Fruit fly (Drosophila melanogaster) whole organism, embryonic: ENCODE measurements around the gene Ankle2.

Experiments used
- Ada2b ChIP-seq: fragments of 200-800 bp; sonication (Bioruptor generic); IDR thresholded peaks from 2 replicates; pipeline ENCODE4 v1.3.6; 2022; ENCODE audit warnings: missing biosample characterization, missing genetic modification characterization
- Atf3 ChIP-seq: fragments of 200-800 bp; sonication (Bioruptor generic); optimal IDR thresholded peaks from 3 replicates; lab custom pipeline; 2016; ENCODE audit warnings: missing biosample characterization, missing genetic modification characterization
- CG10462 ChIP-seq: fragments of 200-800 bp; sonication (Bioruptor generic); optimal IDR thresholded peaks from 2 replicates; lab custom pipeline; 2016; ENCODE audit warnings: missing biosample characterization, missing genetic modification characterization
- CG11093 ChIP-seq: fragments of 200-800 bp; sonication (Bioruptor generic); IDR thresholded peaks from 3 replicates; pipeline ENCODE4 v1.3.6; 2022; ENCODE audit warnings: missing biosample characterization, missing genetic modification characterization
- CG1529 ChIP-seq: fragments of 200-800 bp; sonication (Bioruptor generic); optimal IDR thresholded peaks from 3 replicates; lab custom pipeline; 2018; ENCODE audit warnings: missing biosample characterization, missing genetic modification characterization
- CG15479 ChIP-seq: fragments of 200-800 bp; sonication (Bioruptor generic); optimal IDR thresholded peaks from 3 replicates; lab custom pipeline; 2019; ENCODE audit warnings: missing biosample characterization, mild to moderate bottlenecking, missing genetic modification characterization, moderate library complexity
- CG15514 ChIP-seq: fragments of 200-800 bp; sonication (Bioruptor generic); optimal IDR thresholded peaks from 3 replicates; lab custom pipeline; 2017; ENCODE audit warnings: missing biosample characterization, missing genetic modification characterization, mild to moderate bottlenecking, moderate library complexity, missing genetic modification reagents
- CG1603 ChIP-seq: fragments of 200-800 bp; sonication (Bioruptor generic); optimal IDR thresholded peaks from 2 replicates; lab custom pipeline; 2019; ENCODE audit warnings: missing biosample characterization, mild to moderate bottlenecking, missing genetic modification characterization, moderate library complexity
- CG17186 ChIP-seq: fragments of 200-800 bp; sonication (Bioruptor generic); optimal IDR thresholded peaks from 3 replicates; lab custom pipeline; 2017; ENCODE audit warnings: missing biosample characterization, missing genetic modification reagents, missing genetic modification characterization
- CG1792 ChIP-seq: fragments of 200-800 bp; sonication (Bioruptor generic); optimal IDR thresholded peaks from 2 replicates; lab custom pipeline; 2016; ENCODE audit warnings: missing biosample characterization, missing genetic modification characterization
- CG18476 ChIP-seq: fragments of 200-800 bp; sonication (Bioruptor generic); optimal IDR thresholded peaks from 2 replicates; lab custom pipeline; 2016; ENCODE audit warnings: missing biosample characterization, mild to moderate bottlenecking, missing genetic modification characterization
- CG2202 ChIP-seq: fragments of 200-800 bp; sonication (Bioruptor generic); optimal IDR thresholded peaks from 2 replicates; lab custom pipeline; 2018; ENCODE audit warnings: missing biosample characterization, mild to moderate bottlenecking, missing genetic modification characterization
- CG3847 ChIP-seq: fragments of 200-800 bp; sonication (Bioruptor generic); IDR thresholded peaks from 2 replicates; pipeline ENCODE4 v1.3.6; 2022; ENCODE audit warnings: missing biosample characterization, missing genetic modification characterization
- CG7357 ChIP-seq: fragments of 200-800 bp; sonication (Bioruptor generic); IDR thresholded peaks from 3 replicates; pipeline ENCODE4 v1.3.6; 2022; ENCODE audit warnings: missing biosample characterization, missing genetic modification characterization
- CG8478 ChIP-seq: fragments of >200 bp; optimal IDR thresholded peaks from 2 replicates; lab custom pipeline; 2018
- CG9437 ChIP-seq: fragments of 200-800 bp; sonication (Bioruptor generic); optimal IDR thresholded peaks from 2 replicates; lab custom pipeline; 2018; ENCODE audit warnings: missing biosample characterization, mild to moderate bottlenecking, missing genetic modification characterization
- Chrac-16 ChIP-seq: fragments of 200-800 bp; sonication (Bioruptor generic); optimal IDR thresholded peaks from 3 replicates; lab custom pipeline; 2016; ENCODE audit warnings: missing biosample characterization, missing genetic modification characterization
- Dbx ChIP-seq: fragments of 200-800 bp; sonication (Bioruptor generic); IDR thresholded peaks from 3 replicates; pipeline ENCODE4 v1.3.6; 2022; ENCODE audit warnings: missing biosample characterization, missing genetic modification characterization
- E2f1 ChIP-seq: fragments of 200-800 bp; sonication (Bioruptor generic); IDR thresholded peaks from 2 replicates; pipeline ENCODE4 v1.3.6; 2022; ENCODE audit warnings: missing biosample characterization, missing genetic modification characterization
- Ets65A ChIP-seq: fragments of 200-800 bp; sonication (Bioruptor generic); peaks from one replicate; lab custom pipeline; 2016; ENCODE audit warnings: missing biosample characterization, missing genetic modification characterization
- GATAe ChIP-seq: fragments of 200-800 bp; sonication (Bioruptor generic); conservative IDR thresholded peaks from 2 replicates; pipeline ENCODE4 v1.3.6; 2022; ENCODE audit warnings: missing biosample characterization, missing genetic modification characterization
- Gug ChIP-seq: fragments of 200-800 bp; sonication (Bioruptor generic); IDR thresholded peaks from 4 replicates; pipeline ENCODE4 v1.3.6; 2022; ENCODE audit warnings: missing biosample characterization, missing genetic modification characterization
- H15 ChIP-seq: fragments of 200-800 bp; sonication (Bioruptor generic); IDR thresholded peaks from 3 replicates; pipeline ENCODE4 v1.3.6; 2022; ENCODE audit warnings: missing biosample characterization, missing genetic modification characterization
- Lhr ChIP-seq: fragments of 200-800 bp; sonication (Bioruptor generic); optimal IDR thresholded peaks from 3 replicates; lab custom pipeline; 2017; ENCODE audit warnings: mild to moderate bottlenecking, missing biosample characterization, missing genetic modification reagents, missing genetic modification characterization
- Med ChIP-seq: fragments of 200-800 bp; sonication (Bioruptor generic); peaks from one replicate; lab custom pipeline; 2016; ENCODE audit warnings: missing biosample characterization, missing genetic modification characterization, mild to moderate bottlenecking, inconsistent platforms, moderate library complexity
- Nf-YC ChIP-seq: fragments of 200-800 bp; optimal IDR thresholded peaks from 3 replicates; lab custom pipeline; 2019; ENCODE audit warnings: missing biosample characterization, mild to moderate bottlenecking, missing genetic modification characterization, moderate library complexity
- Side ChIP-seq: fragments of 200-800 bp; sonication (Bioruptor generic); optimal IDR thresholded peaks from 2 replicates; lab custom pipeline; 2016; ENCODE audit warnings: missing biosample characterization, missing genetic modification characterization
- Sox100B ChIP-seq: fragments of 200-800 bp; sonication (Bioruptor generic); optimal IDR thresholded peaks from 3 replicates; lab custom pipeline; 2018; ENCODE audit warnings: missing biosample characterization, mild to moderate bottlenecking, missing genetic modification characterization
- TFAM ChIP-seq: fragments of 200-800 bp; sonication (Bioruptor generic); optimal IDR thresholded peaks from 2 replicates; lab custom pipeline; 2017; ENCODE audit warnings: missing biosample characterization, missing genetic modification characterization, inconsistent platforms
- ab ChIP-seq: fragments of 200-800 bp; sonication (Bioruptor generic); optimal IDR thresholded peaks from 2 replicates; lab custom pipeline; 2016; ENCODE audit warnings: missing biosample characterization, missing genetic modification characterization
- aop ChIP-seq: fragments of 200-800 bp; sonication (Bioruptor generic); IDR thresholded peaks from 2 replicates; pipeline ENCODE4 v1.3.6; 2022; ENCODE audit warnings: missing biosample characterization, missing genetic modification characterization
- ase ChIP-seq: fragments of 200-800 bp; sonication (Bioruptor generic); IDR thresholded peaks from 3 replicates; pipeline ENCODE4 v1.3.6; 2022; ENCODE audit warnings: missing biosample characterization, missing genetic modification characterization
- bab2 ChIP-seq: fragments of 200-800 bp; sonication (Bioruptor generic); optimal IDR thresholded peaks from 2 replicates; lab custom pipeline; 2016; ENCODE audit warnings: missing biosample characterization, missing genetic modification characterization
- bowl ChIP-seq: fragments of 200-800 bp; sonication (Bioruptor generic); IDR thresholded peaks from 2 replicates; pipeline ENCODE4 v1.3.6; 2022; ENCODE audit warnings: missing biosample characterization, missing genetic modification characterization
- chm ChIP-seq: fragments of 200-800 bp; sonication (Bioruptor generic); IDR thresholded peaks from 2 replicates; pipeline ENCODE4 v1.3.6; 2022; ENCODE audit warnings: missing biosample characterization, missing genetic modification characterization
- en ChIP-seq: fragments of 200-800 bp; sonication (Bioruptor generic); optimal IDR thresholded peaks from 2 replicates; lab custom pipeline; 2016; ENCODE audit warnings: missing biosample characterization, missing genetic modification characterization
- esg ChIP-seq: fragments of 200-800 bp; sonication (Bioruptor generic); conservative IDR thresholded peaks from 2 replicates; pipeline ENCODE4 v1.3.6; 2022; ENCODE audit warnings: missing biosample characterization, missing genetic modification characterization
- ewg ChIP-seq: fragments of 200-800 bp; sonication (Bioruptor generic); optimal IDR thresholded peaks from 3 replicates; lab custom pipeline; 2017; ENCODE audit warnings: mild to moderate bottlenecking, missing biosample characterization, missing genetic modification reagents, missing genetic modification characterization
- eyg ChIP-seq: fragments of 200-800 bp; sonication (Bioruptor generic); optimal IDR thresholded peaks from 3 replicates; lab custom pipeline; 2016; ENCODE audit warnings: missing biosample characterization, missing genetic modification characterization
- gsb-n ChIP-seq: fragments of 200-800 bp; sonication (Bioruptor generic); optimal IDR thresholded peaks from 3 replicates; lab custom pipeline; 2018; ENCODE audit warnings: missing biosample characterization, mild to moderate bottlenecking, missing genetic modification characterization
- mirr ChIP-seq: fragments of 200-800 bp; sonication (Bioruptor generic); optimal IDR thresholded peaks from 3 replicates; lab custom pipeline; 2018; ENCODE audit warnings: missing biosample characterization, mild to moderate bottlenecking, missing genetic modification characterization
- nau ChIP-seq: fragments of 200-800 bp; sonication (Bioruptor generic); optimal IDR thresholded peaks from 3 replicates; lab custom pipeline; 2017; ENCODE audit warnings: missing biosample characterization, mild to moderate bottlenecking, missing genetic modification characterization, missing genetic modification reagents
- nom ChIP-seq: fragments of 200-800 bp; sonication (Bioruptor generic); optimal IDR thresholded peaks from 2 replicates; lab custom pipeline; 2017; ENCODE audit warnings: missing biosample characterization, missing genetic modification characterization, mild to moderate bottlenecking, moderate library complexity, missing genetic modification reagents
- pho ChIP-seq: fragments of 200-800 bp; sonication (Bioruptor generic); optimal IDR thresholded peaks from 2 replicates; lab custom pipeline; 2016; ENCODE audit warnings: missing biosample characterization, missing genetic modification characterization
- ranshi ChIP-seq: fragments of 200-800 bp; sonication (Bioruptor generic); IDR thresholded peaks from 2 replicates; pipeline ENCODE4 v1.3.6; 2022; ENCODE audit warnings: missing biosample characterization, missing genetic modification characterization
- ro ChIP-seq: fragments of 200-800 bp; sonication (Bioruptor generic); IDR thresholded peaks from 2 replicates; pipeline ENCODE4 v1.3.6; 2022; ENCODE audit warnings: missing biosample characterization, missing genetic modification characterization
- salm ChIP-seq: fragments of 200-800 bp; sonication (Bioruptor generic); optimal IDR thresholded peaks from 2 replicates; lab custom pipeline; 2018; ENCODE audit warnings: missing biosample characterization, mild to moderate bottlenecking, missing genetic modification characterization
- sob ChIP-seq: fragments of 200-800 bp; sonication (Bioruptor generic); IDR thresholded peaks from 2 replicates; pipeline ENCODE4 v1.3.6; 2022; ENCODE audit warnings: missing biosample characterization, missing genetic modification characterization
- trem ChIP-seq: fragments of 200-800 bp; optimal IDR thresholded peaks from 3 replicates; lab custom pipeline; 2019; ENCODE audit warnings: missing biosample characterization, mild to moderate bottlenecking, missing genetic modification characterization, moderate library complexity
- zf30C ChIP-seq: fragments of 200-800 bp; sonication (Bioruptor generic); optimal IDR thresholded peaks from 3 replicates; lab custom pipeline; 2018; ENCODE audit warnings: missing biosample characterization, mild to moderate bottlenecking, missing genetic modification characterization

Gene Ankle2

dm6 chrX:17611455-17611854 is 32.4 kb upstream of the Ankle2 start:
- TF ChIP-seq ewg (GFP tag; lab: Kevin White, UChicago), result peak; percentile 71
- TF ChIP-seq mirr, result no peak
- no peak for TF ChIP-seq CG1603 (tag; lab: Kevin White, UChicago)
- no peak for TF ChIP-seq CG1529 (GFP tag; lab: Kevin White, UChicago)
- no peak for TF ChIP-seq CG10462 (GFP tag; lab: Kevin White, UChicago)
- TF ChIP-seq, all 482 proteins: peak for 1

- TF ChIP-seq Chrac-16 (GFP tag; lab: Kevin White, UChicago) (no peak), chm (GFP tag; lab: Robert Waterston, UW) (no peak), CG1792 (GFP tag; lab: Kevin White, UChicago) (no peak), nau (no peak), Ets65A (GFP tag; lab: Kevin White, UChicago) (peak; percentile 37), salm (tag; lab: Kevin White, UChicago) (no peak), ranshi (no peak), sob (GFP tag; lab: Robert Waterston, UW) (no peak), Med (GFP tag; lab: Kevin White, UChicago) (peak; percentile 22), Gug (GFP tag; lab: Robert Waterston, UW) (no peak)
- TF ChIP-seq, all 482 proteins: peak for 2
Observed at dm6 chrX:17602466-17602865, 23.4 kb upstream of the Ankle2 start.

- TF ChIP-seq CG11093 (GFP tag; lab: Robert Waterston, UW) (no peak; the same call in 2 of the 3 replicates), ab (peak; percentile 39), CG18476 (GFP tag; lab: Kevin White, UChicago) (peak; percentile 51), trem (tag; lab: Kevin White, UChicago) (peak; percentile 47), CG15514 (GFP tag; lab: Kevin White, UChicago) (peak; percentile 78), Atf3 (peak; percentile 29), CG2202 (tag; lab: Kevin White, UChicago) (peak; percentile 30), CG3847 (peak; percentile 76), en (peak; percentile 29), Lhr (GFP tag; lab: Kevin White, UChicago) (peak; percentile 36), CG8478 (lab: Kevin White, UChicago) (no peak), GATAe (GFP tag; lab: Robert Waterston, UW) (no peak), esg (GFP tag; lab: Robert Waterston, UW) (peak; percentile 28; the same call in 1 of the 2 replicates), bab2 (GFP tag; lab: Kevin White, UChicago) (peak; percentile 80), gsb-n (tag; lab: Kevin White, UChicago) (no peak), Dbx (GFP tag; lab: Robert Waterston, UW) (peak; percentile 58; the same call in 2 of the 3 replicates), Side (GFP tag; lab: Kevin White, UChicago) (peak; percentile 56), CG9437 (GFP tag; lab: Kevin White, UChicago) (peak; percentile 38), CG17186 (peak; percentile 73), bowl (GFP tag; lab: Robert Waterston, UW) (no peak), H15 (peak; percentile 49; the same call in 1 of the 3 replicates), eyg (GFP tag; lab: Kevin White, UChicago) (peak; percentile 24), nom (no peak), CG7357 (GFP tag; lab: Robert Waterston, UW) (peak; percentile 24; the same call in 1 of the 3 replicates), zf30C (no peak), pho (GFP tag; lab: Kevin White, UChicago) (peak; percentile 84), aop (GFP tag; lab: Robert Waterston, UW) (0 out of 2 replicates have a peak, but pooled peaks have one; percentile 40), Nf-YC (peak; percentile 31), Sox100B (GFP tag; lab: Kevin White, UChicago) (no peak), CG15479 (no peak), Ada2b (GFP tag; lab: Robert Waterston, UW) (peak; percentile 28; the same call in 1 of the 2 replicates), E2f1 (GFP tag; lab: Robert Waterston, UW) (peak; percentile 50; the same call in 1 of the 2 replicates), TFAM (GFP tag; lab: Kevin White, UChicago) (no peak), ro (no peak), ase (GFP tag; lab: Robert Waterston, UW) (peak; percentile 53; the same call in 2 of the 3 replicates)
Observed at dm6 chrX:17599330-17599729, 20.3 kb upstream of the Ankle2 start, which contains the start of gene X11L. X11L (plus strand) TSS chrX:17599608.
